Worm (Caenorhabditis elegans) whole organism, L2 larva: Measurements from ENCODE around the gene mrps-7.
"Not testable (repeated sequence)": the region's sequence is repeated elsewhere in the genome, so short reads cannot be mapped to it uniquely, and the experiment has no call there.

ENCODE experiments used
- C34F6.9 ChIP-seq: fragments of 150-350 bp; optimal IDR thresholded peaks from 2 replicates; lab custom pipeline; 2014; ENCODE audit warnings: missing biosample characterization, missing genetic modification characterization
- F13H6.1 ChIP-seq: sonication (generic microtip); optimal IDR thresholded peaks from 2 replicates; lab custom pipeline; 2016; ENCODE audit warnings: missing genetic modification characterization, missing compliant biosample characterization
- ZK546.5 ChIP-seq: sonication (generic microtip); optimal IDR thresholded peaks from 2 replicates; lab custom pipeline; 2017; ENCODE audit warnings: missing biosample characterization, missing genetic modification characterization
- aly-2 ChIP-seq: fragments of 150-350 bp; optimal IDR thresholded peaks from 2 replicates; lab custom pipeline; 2014; ENCODE audit warnings: missing biosample characterization, missing genetic modification characterization
- ama-1 ChIP-seq: fragments of 150-350 bp; optimal IDR thresholded peaks from 2 replicates; lab custom pipeline; 2018; ENCODE audit warnings: inconsistent platforms
- ceh-16 ChIP-seq: fragments of 150-350 bp; optimal IDR thresholded peaks from 2 replicates; lab custom pipeline; 2014; ENCODE audit warnings: missing biosample characterization, missing genetic modification characterization
- ceh-82 ChIP-seq: fragments of 150-350 bp; optimal IDR thresholded peaks from 2 replicates; lab custom pipeline; 2014; ENCODE audit warnings: missing biosample characterization, missing genetic modification characterization
- dmd-4 ChIP-seq: sonication (generic microtip); optimal IDR thresholded peaks from 2 replicates; lab custom pipeline; 2017; ENCODE audit warnings: missing biosample characterization, missing genetic modification characterization
- egl-27 ChIP-seq: sonication (generic microtip); optimal IDR thresholded peaks from 3 replicates; lab custom pipeline; 2017; ENCODE audit warnings: missing biosample characterization, missing genetic modification reagents, missing genetic modification characterization
- elt-1 ChIP-seq: fragments of 150-350 bp; optimal IDR thresholded peaks from 2 replicates; lab custom pipeline; 2014; ENCODE audit warnings: missing biosample characterization, missing genetic modification characterization
- elt-3 ChIP-seq: sonication (generic microtip); optimal IDR thresholded peaks from 2 replicates; lab custom pipeline; 2017; ENCODE audit warnings: missing biosample characterization, missing genetic modification characterization
- gmeb-1 ChIP-seq: fragments of 150-350 bp; optimal IDR thresholded peaks from 2 replicates; lab custom pipeline; 2014; ENCODE audit warnings: missing biosample characterization, missing genetic modification characterization
- lin-11 ChIP-seq: fragments of 150-350 bp; sonication (generic microtip); optimal IDR thresholded peaks from 2 replicates; lab custom pipeline; 2014; ENCODE audit warnings: missing biosample characterization, missing genetic modification characterization, inconsistent platforms, mixed read lengths
- lin-39 ChIP-seq: fragments of 150-350 bp; optimal IDR thresholded peaks from 2 replicates; lab custom pipeline; 2014; ENCODE audit warnings: missing biosample characterization, missing genetic modification reagents, missing genetic modification characterization
- mab-5 ChIP-seq: fragments of 150-350 bp; optimal IDR thresholded peaks from 2 replicates; lab custom pipeline; 2014; ENCODE audit warnings: missing biosample characterization, missing genetic modification characterization
- mbf-1 ChIP-seq: sonication (generic microtip); optimal IDR thresholded peaks from 2 replicates; lab custom pipeline; 2017; ENCODE audit warnings: missing biosample characterization, missing genetic modification characterization
- nhr-10 ChIP-seq: sonication (generic microtip); optimal IDR thresholded peaks from 2 replicates; lab custom pipeline; 2017; ENCODE audit warnings: missing biosample characterization, missing genetic modification characterization
- nhr-12 ChIP-seq: fragments of 150-350 bp; optimal IDR thresholded peaks from 2 replicates; lab custom pipeline; 2014; ENCODE audit warnings: missing biosample characterization, missing genetic modification characterization
- nhr-129 ChIP-seq: fragments of 150-350 bp; optimal IDR thresholded peaks from 2 replicates; lab custom pipeline; 2014; ENCODE audit warnings: missing biosample characterization, missing genetic modification characterization
- nhr-21 ChIP-seq: fragments of 150-350 bp; optimal IDR thresholded peaks from 2 replicates; lab custom pipeline; 2014; ENCODE audit warnings: missing biosample characterization, missing genetic modification characterization
- nhr-23 ChIP-seq: fragments of 150-350 bp; optimal IDR thresholded peaks from 2 replicates; lab custom pipeline; 2014; ENCODE audit warnings: missing biosample characterization, missing genetic modification reagents, missing genetic modification characterization
- nhr-25 ChIP-seq: fragments of 150-350 bp; sonication (generic microtip); optimal IDR thresholded peaks from 3 replicates; lab custom pipeline; 2014; ENCODE audit warnings: missing biosample characterization, missing genetic modification characterization
- nhr-6 ChIP-seq: fragments of 150-350 bp; optimal IDR thresholded peaks from 2 replicates; lab custom pipeline; 2014; ENCODE audit warnings: missing biosample characterization, missing genetic modification characterization
- nhr-77 ChIP-seq: fragments of 150-350 bp; optimal IDR thresholded peaks from 2 replicates; lab custom pipeline; 2014; ENCODE audit warnings: missing biosample characterization, missing genetic modification characterization
- sem-4 ChIP-seq: fragments of 150-350 bp; optimal IDR thresholded peaks from 2 replicates; lab custom pipeline; 2014; ENCODE audit warnings: missing biosample characterization, missing genetic modification reagents, missing genetic modification characterization
- skn-1 ChIP-seq: sonication (generic microtip); optimal IDR thresholded peaks from 2 replicates; lab custom pipeline; 2017; ENCODE audit warnings: missing biosample characterization, missing genetic modification characterization
- sma-9 ChIP-seq, 2 experiments: fragments of 150-350 bp in 1 of 2; sonication (generic microtip) in 1 of 2; optimal IDR thresholded peaks; 2 replicates each; lab custom pipeline; 2014 to 2016; ENCODE audit warnings: missing genetic modification characterization in 2 of 2, mild to moderate bottlenecking in 1 of 2, missing biosample characterization in 1 of 2, missing compliant biosample characterization in 1 of 2, missing genetic modification reagents in 1 of 2, moderate library complexity in 1 of 2
- unc-39 ChIP-seq: fragments of 150-350 bp; optimal IDR thresholded peaks from 2 replicates; lab custom pipeline; 2014; ENCODE audit warnings: missing biosample characterization, missing genetic modification characterization
- unc-55 ChIP-seq: fragments of 150-350 bp; sonication (generic microtip); optimal IDR thresholded peaks from 3 replicates; lab custom pipeline; 2014; ENCODE audit warnings: missing biosample characterization, missing genetic modification reagents, missing genetic modification characterization
- unc-62 ChIP-seq: fragments of 150-350 bp; optimal IDR thresholded peaks from 2 replicates; lab custom pipeline; 2014; ENCODE audit warnings: missing biosample characterization, missing genetic modification reagents, missing genetic modification characterization
- zag-1 ChIP-seq: fragments of 150-350 bp; optimal IDR thresholded peaks from 2 replicates; lab custom pipeline; 2014; ENCODE audit warnings: missing biosample characterization, missing genetic modification characterization
- ztf-1 ChIP-seq: fragments of 200-800 bp; sonication (Bioruptor generic); conservative IDR thresholded peaks from 2 replicates; pipeline ENCODE4 v1.3.6; 2022; ENCODE audit warnings: missing genetic modification characterization, missing compliant biosample characterization
- ztf-11 ChIP-seq: sonication (generic microtip); optimal IDR thresholded peaks from 2 replicates; lab custom pipeline; 2017; ENCODE audit warnings: missing biosample characterization, missing genetic modification characterization
- ztf-4 ChIP-seq: fragments of 150-350 bp; optimal IDR thresholded peaks from 2 replicates; lab custom pipeline; 2014; ENCODE audit warnings: missing biosample characterization, missing genetic modification characterization

mrps-7 gene

ce11 chrIV:14774454-14774853 lies 6.9 kb upstream of the mrps-7 start, which contains the start of gene Y57G11C.51:
Gene Y57G11C.51 (minus strand): TSS chrIV:14774554.
- TF ChIP-seq nhr-77 (tag; lab: Kevin White, UChicago); nhr-21; lin-11 (tag; lab: Kevin White, UChicago): not testable (repeated sequence)

ce11 chrIV:14773280-14774071 lies 5.9 kb upstream of the mrps-7 start, which contains the start of gene Y57G11C.36:
Gene Y57G11C.36 (minus strand): TSS chrIV:14773781.
- TF ChIP-seq ztf-4 (tag; lab: Kevin White, UChicago) (no peak), lin-39 (no peak), aly-2 (tag; lab: Kevin White, UChicago) (no peak)

ce11 chrIV:14771325-14771724 lies 3.8 kb upstream of the mrps-7 start, which contains the start of gene degl-1:
Gene degl-1 (minus strand): TSS chrIV:14771425.
- TF ChIP-seq unc-55 (GFP tag; lab: Kevin White, UChicago) (no peak), ztf-1 (GFP tag; lab: Robert Waterston, UW) (no peak), skn-1 (tag; lab: Kevin White, UChicago) (no peak), mbf-1 (tag; lab: Kevin White, UChicago) (no peak), nhr-23 (no peak), unc-39 (tag; lab: Kevin White, UChicago) (no peak), mab-5 (tag; lab: Kevin White, UChicago) (no peak), nhr-129 (tag; lab: Kevin White, UChicago) (no peak), ztf-11 (tag; lab: Kevin White, UChicago) (no peak), elt-3 (tag; lab: Kevin White, UChicago) (no peak)
- TF ChIP-seq, all 48 proteins: peak for 0

ce11 chrIV:14770663-14771062 lies 3.1 kb upstream of the mrps-7 start:
- TF ChIP-seq C34F6.9: no peak
- TF ChIP-seq nhr-21: no peak
- TF ChIP-seq nhr-6: no peak
- TF ChIP-seq, all 48 proteins: peak for 0

ce11 chrIV:14769218-14769835 lies 1.8 kb upstream of the mrps-7 start, which contains the start of gene Y57G11C.43:
Gene Y57G11C.43 (plus strand): TSS chrIV:14769441.
- TF ChIP-seq F13H6.1 (tag; lab: Kevin White, UChicago) (no peak), mbf-1 (tag; lab: Kevin White, UChicago) (no peak), ceh-16 (no peak), nhr-12 (tag; lab: Kevin White, UChicago) (no peak)

- TF ChIP-seq ZK546.5 (tag; lab: Kevin White, UChicago): no peak
- TF ChIP-seq nhr-12 (tag; lab: Kevin White, UChicago): no peak
- no peak for TF ChIP-seq egl-27
- TF ChIP-seq nhr-10: no peak
- TF ChIP-seq sma-9 (GFP tag; optimal IDR thresholded peaks at IDR 0.05; lab: Kevin White, UChicago): no peak
- no peak for TF ChIP-seq sma-9 (tag; optimal IDR thresholded peaks at IDR 0.05; lab: Kevin White, UChicago)
- TF ChIP-seq unc-55 (GFP tag; lab: Kevin White, UChicago): no peak
- no peak for TF ChIP-seq mab-5 (tag; lab: Kevin White, UChicago)
- no peak for TF ChIP-seq dmd-4
- no peak for TF ChIP-seq nhr-25 (tag; lab: Kevin White, UChicago)
- TF ChIP-seq gmeb-1 (tag; lab: Kevin White, UChicago): no peak
- no peak for TF ChIP-seq ceh-82 (tag; lab: Kevin White, UChicago)
- TF ChIP-seq sem-4 (tag; lab: Kevin White, UChicago): no peak
- no peak for TF ChIP-seq nhr-21
- no peak for TF ChIP-seq mbf-1 (tag; lab: Kevin White, UChicago)
- TF ChIP-seq ama-1 (lab: Kevin White, UChicago): no peak
- no peak for TF ChIP-seq aly-2 (tag; lab: Kevin White, UChicago)
- TF ChIP-seq elt-1 (tag; lab: Kevin White, UChicago): no peak
- TF ChIP-seq lin-39: no peak
- TF ChIP-seq unc-62 (GFP tag; lab: Kevin White, UChicago): no peak
- TF ChIP-seq zag-1 (tag; lab: Kevin White, UChicago): no peak
These were observed 1.1 kb downstream of the mrps-7 start, which contains the start of gene vti-1 for ce11 chrIV:14766382-14766781. Gene vti-1 (minus strand): TSS chrIV:14766665.
